Fruit fly (Drosophila melanogaster): Measurements from ENCODE around the gene CG9121.

CG9121 gene

DNA sequence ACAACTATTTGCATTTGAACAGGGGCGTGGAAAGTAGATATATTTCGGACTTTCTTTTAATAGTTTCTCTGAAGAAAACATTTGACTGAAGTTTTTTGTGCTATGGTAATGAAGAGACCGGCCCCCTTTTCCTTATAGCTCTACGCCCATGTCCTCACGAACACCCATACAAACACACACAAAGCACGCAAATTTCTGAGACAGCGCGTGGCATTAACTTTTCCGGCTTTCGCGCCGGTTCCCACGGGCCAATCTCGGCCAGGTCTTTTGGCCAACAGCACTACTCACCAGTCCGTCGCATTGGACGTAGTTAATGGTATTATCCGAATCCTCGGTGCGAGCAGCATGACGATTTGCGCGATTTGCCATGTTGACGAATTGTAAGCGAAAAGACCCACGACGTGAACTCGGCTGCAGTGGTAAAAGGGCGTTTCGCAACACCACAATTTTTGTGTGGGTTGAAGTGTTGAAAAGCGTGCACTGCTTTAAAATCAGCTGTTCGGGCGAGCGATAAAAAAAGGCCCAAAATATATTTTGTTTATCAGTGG lies 1.6 kb upstream of the CG9121 start, which contains the start of gene senju:
Gene senju (plus strand): TSS at position 477 of the 548 bp plus-strand sequence.
- peak in 1 of 2 experiments; percentile 1 for TF ChIP-seq CTCF (optimal IDR thresholded peaks at IDR 0.05)
- no peak for TF ChIP-seq CG8478 (optimal IDR thresholded peaks at IDR 0.05)

DNA sequence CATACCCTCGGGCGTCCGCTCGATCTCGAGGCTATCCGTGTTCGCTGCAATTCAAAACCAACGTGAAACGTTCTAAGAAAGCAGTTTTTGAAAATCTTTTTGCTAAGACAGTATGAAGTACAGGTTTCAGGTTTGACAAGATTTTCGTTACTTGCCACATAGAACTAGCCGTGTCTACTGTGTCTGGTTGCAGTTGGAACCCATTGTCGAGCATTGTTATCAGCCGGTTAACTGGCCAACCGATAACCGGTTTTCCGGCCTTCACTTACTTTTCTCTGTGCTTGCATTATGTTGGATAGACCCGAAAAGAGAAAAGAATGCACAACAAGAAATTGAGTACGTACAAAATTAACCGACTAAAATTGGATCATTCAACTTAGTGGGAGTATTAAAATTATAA lies 888 bp downstream of the CG9121 start:
- no peak for TF ChIP-seq CG8478 (optimal IDR thresholded peaks at IDR 0.05)
- TF ChIP-seq CTCF (optimal IDR thresholded peaks at IDR 0.05): no peak

DNA sequence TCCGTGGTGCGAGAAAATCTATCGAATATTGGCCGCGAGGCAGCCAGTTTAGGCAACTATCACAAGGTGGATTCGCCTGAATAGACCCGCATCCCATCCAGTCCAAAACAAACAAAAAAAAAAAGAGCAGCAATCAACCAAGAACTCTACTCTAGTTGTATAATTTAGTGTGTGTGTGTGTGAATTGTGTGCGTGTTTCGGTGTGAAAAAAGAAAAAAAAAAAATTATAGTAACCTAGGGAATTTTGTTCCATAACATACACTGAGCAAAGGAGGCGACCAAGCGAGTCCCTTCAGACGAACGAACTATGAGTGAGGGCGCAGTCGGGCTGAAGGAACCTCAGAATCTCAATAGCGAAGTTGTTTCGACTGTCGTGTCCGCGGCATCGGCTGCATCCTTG lies 4.6 kb downstream of the CG9121 start:
- TF ChIP-seq CG8478 (optimal IDR thresholded peaks at IDR 0.05) (no peak), CTCF (optimal IDR thresholded peaks at IDR 0.05) (no peak)

DNA sequence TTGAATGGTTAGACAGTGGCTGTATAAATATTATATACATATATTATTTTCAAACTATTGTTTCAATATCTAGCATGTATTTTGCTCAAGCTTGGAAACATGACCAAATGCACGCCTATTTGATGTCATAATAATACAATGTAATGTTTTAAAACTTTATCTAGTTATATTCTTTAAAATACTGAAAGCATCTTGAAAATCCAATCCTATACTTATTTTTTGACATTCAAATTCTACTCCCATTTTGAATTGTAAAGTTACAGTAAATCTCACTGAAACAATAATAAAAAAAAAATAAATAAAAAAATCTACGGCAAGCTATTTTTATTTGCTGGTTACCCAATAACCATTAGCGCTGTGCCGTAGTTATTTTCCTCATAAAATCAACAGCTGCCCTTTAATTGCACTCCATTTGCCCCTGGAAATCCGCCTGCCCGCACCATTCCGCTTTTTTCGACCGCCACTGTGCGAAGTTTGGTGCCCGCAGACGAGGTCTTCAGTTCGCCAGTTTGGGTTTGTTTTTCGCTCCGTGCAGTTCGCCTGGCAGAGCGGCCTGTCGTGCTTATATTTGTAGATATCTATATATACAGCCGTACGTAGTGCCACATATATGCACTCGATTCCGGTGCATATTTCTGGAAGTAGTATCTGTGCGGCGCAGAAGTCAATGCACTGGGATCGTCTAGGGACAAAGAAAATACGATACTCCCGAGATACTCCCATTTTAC lies 5.8 kb downstream of the CG9121 start:
- TF ChIP-seq CTCF (optimal IDR thresholded peaks at IDR 0.05) (no peak), CG8478 (optimal IDR thresholded peaks at IDR 0.05) (no peak)

DNA sequence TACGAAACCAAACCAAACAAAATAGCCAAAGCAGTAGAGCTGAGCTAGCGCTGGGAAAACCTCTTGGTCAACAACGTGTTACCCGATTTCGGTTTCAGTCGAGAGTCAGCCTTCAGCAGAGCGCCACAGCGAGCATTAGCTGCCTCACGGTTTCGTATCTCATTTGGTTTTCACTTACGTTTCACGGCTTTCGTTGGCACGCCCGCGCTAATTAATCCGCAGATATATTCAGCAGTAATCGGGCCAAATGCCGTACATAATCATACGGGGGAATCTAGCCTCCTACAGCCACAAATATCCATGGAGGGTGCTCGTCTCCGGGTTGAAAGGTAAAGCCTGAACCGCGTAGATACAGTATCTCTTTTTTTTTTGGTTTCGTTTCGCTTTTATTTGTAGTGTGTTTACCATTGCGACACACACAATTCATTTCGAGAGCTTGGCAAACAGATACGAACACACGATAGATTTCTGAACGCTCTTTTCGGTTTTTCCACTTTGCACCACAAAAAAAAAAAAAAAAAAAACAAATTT lies 6.4 kb downstream of the CG9121 start, which contains the start of gene CG31650:
Gene CG31650 (minus strand): TSS at position 352 of the 531 bp plus-strand sequence.
- TF ChIP-seq CG8478 (optimal IDR thresholded peaks at IDR 0.05) (no peak), CTCF (optimal IDR thresholded peaks at IDR 0.05) (no peak)

DNA sequence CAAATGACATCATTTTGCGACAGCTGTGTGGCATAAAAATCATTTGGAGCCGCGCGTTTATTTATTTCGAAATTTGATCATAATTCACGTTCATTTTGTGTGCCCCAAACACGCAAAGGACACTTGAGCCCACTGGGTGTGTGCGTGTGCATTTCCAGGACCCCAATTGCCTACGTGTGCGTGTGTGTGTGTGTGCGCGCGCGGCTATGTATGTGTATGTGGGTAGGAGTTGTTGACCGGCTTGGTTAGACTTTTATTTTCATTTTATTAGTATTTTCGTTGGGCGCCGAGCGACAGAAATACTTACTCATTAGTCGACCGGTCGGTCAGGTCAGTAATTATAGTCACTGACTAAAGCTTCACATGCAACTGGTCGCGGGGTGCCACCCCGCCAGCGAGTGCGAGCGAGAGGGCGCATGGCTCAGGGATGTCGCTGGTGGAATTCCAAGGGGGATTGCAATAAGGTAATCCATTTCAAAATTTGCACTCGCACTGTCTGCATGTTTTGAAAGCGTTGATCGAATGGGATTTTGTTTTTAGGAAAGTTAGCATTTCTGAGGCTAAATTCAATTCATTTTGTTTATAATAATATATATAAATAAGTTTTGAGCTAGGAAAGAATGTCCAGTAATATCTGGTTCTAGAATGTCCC lies 7.2 kb downstream of the CG9121 start:
- no peak for TF ChIP-seq CTCF (optimal IDR thresholded peaks at IDR 0.05)
- no peak for TF ChIP-seq CG8478 (optimal IDR thresholded peaks at IDR 0.05)

DNA sequence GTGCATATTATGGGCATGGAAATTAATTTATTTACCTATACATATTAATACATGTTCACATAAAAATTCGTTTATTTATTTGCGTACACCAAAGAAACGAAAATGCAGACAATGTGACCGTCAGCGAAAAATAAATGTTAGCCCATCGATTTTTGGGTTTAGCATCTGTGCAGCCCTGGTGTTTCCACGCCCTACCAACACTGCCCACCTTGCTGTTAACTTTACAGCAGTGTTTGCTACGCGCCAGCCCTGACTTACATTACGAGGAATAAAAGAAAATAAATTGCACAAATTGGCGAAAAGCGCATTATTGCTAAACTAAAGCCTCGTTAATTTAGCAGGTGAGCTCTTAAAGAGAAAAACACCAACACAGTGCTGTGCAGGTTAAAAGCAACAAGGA lies 7.8 kb downstream of the CG9121 start, which contains the start of the genes CG33995, CG44000 and CG44001:
Gene CG33995 (plus strand): TSS at position 228 of the 400 bp plus-strand sequence.
Gene CG44000 (plus strand): TSS at position 228 of the 400 bp plus-strand sequence.
Gene CG44001 (plus strand): TSS at position 228 of the 400 bp plus-strand sequence.
- TF ChIP-seq CG8478 (optimal IDR thresholded peaks at IDR 0.05) (no peak), CTCF (optimal IDR thresholded peaks at IDR 0.05) (peak in 1 of 2 experiments; percentile 23)

DNA sequence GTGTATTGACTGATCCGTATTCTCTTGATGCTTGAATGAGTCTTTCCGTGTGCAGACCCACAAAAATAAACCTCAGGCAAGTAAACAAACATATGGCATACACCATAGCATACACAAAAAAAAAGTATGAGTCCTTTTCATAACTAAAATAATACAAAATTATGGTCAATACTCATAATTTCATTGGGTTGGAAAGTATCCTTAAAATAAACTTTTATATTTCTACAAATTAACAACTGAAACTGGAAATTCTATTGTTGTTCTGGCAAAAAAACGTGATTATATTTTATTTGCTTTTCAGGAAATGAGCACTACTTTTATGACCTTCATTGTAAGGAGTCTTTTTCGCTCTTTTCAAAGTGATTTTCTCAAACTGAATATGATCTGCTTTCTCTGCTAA lies 8.8 kb downstream of the CG9121 start:
- no peak for TF ChIP-seq CG8478 (optimal IDR thresholded peaks at IDR 0.05)
- no peak for TF ChIP-seq CTCF (optimal IDR thresholded peaks at IDR 0.05)

DNA sequence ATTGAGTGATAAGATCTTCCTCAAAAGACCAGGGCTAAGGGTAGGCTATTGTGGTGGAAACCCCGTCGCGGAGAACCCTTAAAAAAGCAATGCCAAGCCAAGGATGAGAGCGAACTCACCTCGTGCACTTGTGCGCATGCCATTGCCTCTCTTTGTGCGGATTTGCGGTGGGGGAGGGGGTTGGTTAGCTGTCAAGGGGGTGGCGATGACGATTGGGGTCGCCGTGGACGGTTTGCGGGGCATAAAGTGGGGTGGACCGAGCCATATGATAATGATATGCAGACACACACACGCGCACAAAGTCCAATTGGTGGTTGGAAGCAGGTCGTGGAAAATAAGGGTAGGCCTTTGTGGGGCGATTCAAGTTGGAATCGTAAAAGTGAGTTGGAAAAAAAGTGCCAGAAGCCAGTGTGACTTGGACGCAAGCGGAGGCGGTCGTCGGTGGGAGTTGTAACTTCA lies 13.4 kb downstream of the CG9121 start, which contains the start of the genes CG14042 and SP555:
Gene CG14042 (plus strand): TSS at position 308 of the 459 bp plus-strand sequence.
Gene SP555 (plus strand): TSS at position 308 of the 459 bp plus-strand sequence.
- no peak for TF ChIP-seq CTCF (optimal IDR thresholded peaks at IDR 0.05)
- TF ChIP-seq CG8478 (optimal IDR thresholded peaks at IDR 0.05): no peak

DNA sequence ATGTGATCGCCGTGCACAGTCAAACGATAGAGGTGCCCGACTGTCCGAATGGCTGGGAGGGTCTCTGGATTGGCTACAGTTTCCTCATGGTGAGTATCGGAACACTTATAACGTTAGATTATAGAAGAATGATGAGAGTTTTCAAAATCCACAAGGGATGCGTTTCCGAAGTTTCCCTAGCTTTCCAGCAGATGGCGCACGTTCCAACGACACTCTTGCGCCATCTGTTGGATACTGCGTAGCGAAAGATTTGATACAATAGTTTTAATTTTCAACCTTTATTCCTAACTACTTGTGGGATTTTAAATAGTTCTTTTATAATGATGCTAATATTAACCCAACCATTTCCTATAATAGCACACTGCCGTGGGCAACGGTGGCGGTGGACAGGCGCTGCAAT lies 14.7 kb downstream of the CG9121 start:
- TF ChIP-seq CG8478 (optimal IDR thresholded peaks at IDR 0.05): no peak
- peak; percentile 87 to 88 for TF ChIP-seq CTCF (optimal IDR thresholded peaks at IDR 0.05)

DNA sequence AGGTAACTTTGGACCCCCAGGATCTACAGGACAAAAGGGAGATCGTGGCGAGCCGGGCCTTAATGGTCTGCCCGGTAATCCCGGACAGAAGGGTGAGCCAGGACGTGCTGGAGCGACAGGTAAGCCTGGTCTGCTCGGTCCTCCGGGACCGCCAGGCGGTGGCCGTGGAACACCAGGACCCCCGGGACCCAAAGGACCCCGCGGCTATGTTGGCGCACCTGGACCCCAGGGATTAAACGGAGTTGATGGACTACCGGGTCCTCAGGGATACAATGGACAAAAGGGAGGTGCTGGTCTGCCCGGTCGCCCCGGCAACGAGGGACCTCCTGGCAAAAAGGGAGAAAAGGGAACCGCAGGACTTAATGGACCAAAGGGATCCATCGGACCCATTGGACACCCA lies 19.0 kb downstream of the CG9121 start:
- TF ChIP-seq CTCF (optimal IDR thresholded peaks at IDR 0.05): no peak
- no peak for TF ChIP-seq CG8478 (optimal IDR thresholded peaks at IDR 0.05)

DNA sequence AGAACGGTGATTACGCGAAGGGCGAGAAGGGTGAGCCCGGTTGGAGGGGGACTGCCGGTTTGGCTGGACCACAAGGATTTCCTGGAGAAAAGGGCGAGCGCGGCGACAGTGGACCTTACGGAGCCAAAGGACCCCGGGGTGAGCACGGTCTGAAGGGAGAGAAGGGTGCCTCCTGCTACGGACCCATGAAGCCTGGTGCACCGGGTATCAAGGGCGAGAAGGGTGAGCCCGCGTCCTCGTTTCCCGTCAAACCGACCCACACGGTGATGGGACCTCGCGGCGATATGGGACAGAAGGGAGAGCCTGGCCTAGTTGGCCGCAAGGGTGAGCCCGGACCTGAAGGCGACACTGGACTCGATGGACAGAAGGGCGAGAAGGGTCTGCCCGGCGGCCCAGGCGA lies 19.5 kb downstream of the CG9121 start:
- TF ChIP-seq CTCF (optimal IDR thresholded peaks at IDR 0.05): no peak
- TF ChIP-seq CG8478 (optimal IDR thresholded peaks at IDR 0.05): no peak

DNA sequence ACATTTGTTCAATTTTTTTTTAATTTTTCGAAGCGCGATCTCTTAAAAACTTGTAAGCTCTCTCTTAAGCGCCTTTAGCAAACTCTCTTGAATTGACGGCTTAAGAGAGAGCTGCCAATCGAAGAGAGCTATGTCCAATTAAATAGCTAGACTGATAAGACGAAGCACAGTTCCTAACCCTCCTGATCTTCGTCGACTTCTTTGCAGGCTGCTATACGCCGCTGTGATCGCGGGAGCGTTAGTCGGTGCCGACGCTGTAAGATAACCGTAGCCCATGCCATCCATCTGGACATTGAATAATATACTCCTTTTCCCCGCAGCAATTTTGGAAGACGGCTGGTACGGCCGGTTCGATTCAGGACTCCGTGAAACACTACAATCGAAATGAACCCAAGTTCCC lies 20.3 kb downstream of the CG9121 start:
- TF ChIP-seq CG8478 (optimal IDR thresholded peaks at IDR 0.05) (no peak), CTCF (optimal IDR thresholded peaks at IDR 0.05) (no peak)

DNA sequence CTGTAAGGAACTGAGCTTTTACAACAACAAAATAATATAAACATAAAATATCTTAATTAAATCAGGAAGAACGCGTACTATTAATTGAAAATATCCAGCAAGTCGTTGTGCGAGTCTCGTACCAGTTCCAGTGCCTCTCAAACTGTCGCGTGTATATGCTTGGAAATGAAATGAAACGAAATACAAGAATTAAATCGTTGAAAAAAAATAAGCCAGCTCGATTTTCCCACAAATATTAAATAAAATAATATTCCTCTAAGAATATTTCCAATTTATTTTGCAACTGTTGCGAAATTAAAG lies 21.1 kb downstream of the CG9121 start:
- TF ChIP-seq CTCF (optimal IDR thresholded peaks at IDR 0.05) (no peak), CG8478 (optimal IDR thresholded peaks at IDR 0.05) (no peak)

DNA sequence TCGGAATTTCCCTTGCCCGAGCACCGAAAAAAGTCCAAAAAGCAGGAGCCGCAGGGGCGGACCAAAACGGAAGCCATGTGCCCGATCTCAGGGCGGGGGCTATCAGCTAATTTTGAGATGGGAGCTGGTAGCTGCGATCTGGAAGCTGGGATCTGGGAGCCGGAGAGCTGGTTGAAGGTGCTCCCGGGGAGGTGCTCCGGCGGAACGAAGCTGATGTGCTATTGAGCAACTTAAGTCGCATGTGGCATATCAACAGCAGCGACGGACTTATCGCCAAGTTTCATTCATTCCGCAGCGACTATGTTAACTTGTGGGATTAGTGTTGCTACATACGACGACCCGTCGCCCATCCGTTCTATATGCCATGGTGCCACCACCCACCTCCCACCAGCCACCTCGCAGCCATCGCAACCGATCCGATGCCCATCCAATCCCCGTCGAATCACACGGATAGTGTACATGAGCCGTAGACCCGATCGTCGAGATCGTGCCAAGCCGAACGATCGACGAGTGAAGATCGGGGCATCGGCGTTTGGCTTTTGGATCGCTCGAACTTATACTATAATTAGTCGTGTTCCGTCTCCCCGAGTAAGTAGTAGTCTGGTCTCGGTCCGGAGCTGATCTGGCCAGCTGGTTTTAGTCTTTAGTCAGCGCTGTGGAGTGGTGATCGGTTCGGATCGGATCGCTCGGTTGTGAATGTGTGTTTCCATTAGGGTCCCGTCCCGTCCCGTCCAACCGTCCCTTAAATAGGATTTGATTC lies 21.6 kb downstream of the CG9121 start, which contains the start of gene Col4a1:
Gene Col4a1 (plus strand): TSS at position 561 of the 760 bp plus-strand sequence.
- TF ChIP-seq CG8478 (optimal IDR thresholded peaks at IDR 0.05) (no peak), CTCF (optimal IDR thresholded peaks at IDR 0.05) (no peak)
